Worm (Caenorhabditis elegans): ENCODE measurements around the gene H11E01.3.

The H11E01.3 gene

DNA sequence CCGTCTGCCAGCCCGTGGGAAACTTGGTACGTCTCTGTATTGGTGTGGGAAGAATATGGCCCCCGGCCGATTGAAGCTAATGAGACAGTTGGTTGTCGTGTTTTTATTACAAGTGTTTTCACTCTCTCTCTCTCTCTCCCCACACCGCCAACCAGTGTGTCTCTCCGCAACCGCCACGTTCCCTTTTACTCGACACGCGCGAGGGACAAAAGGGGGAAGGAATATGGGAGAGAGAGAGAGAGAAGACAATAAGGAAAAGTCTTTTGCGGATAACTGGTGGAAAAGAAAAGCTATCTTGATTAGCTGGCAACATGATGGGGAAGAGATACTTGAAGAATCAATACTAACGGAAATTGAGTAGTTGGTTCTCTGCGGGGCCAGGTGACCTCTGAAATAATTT is 26.0 kb upstream of the H11E01.3 start:
- 0 out of 2 replicates have a peak, but pooled peaks have one; percentile 12 for TF ChIP-seq unc-3 (GFP tag; conservative IDR thresholded peaks at IDR 0.05)
- no peak for TF ChIP-seq unc-3 (tag; optimal IDR thresholded peaks at IDR 0.05)
- no peak for TF ChIP-seq tbx-7 (tag; optimal IDR thresholded peaks at IDR 0.05)
- TF ChIP-seq T23F11.4 (GFP tag; optimal IDR thresholded peaks at IDR 0.05), result peak; percentile 15
- TF ChIP-seq C38D4.7 (GFP tag; optimal IDR thresholded peaks at IDR 0.05), result no peak
- TF ChIP-seq ceh-19 (GFP tag; optimal IDR thresholded peaks at IDR 0.05), result peak; percentile 5
- TF ChIP-seq nfya-1 (tag; optimal IDR thresholded peaks at IDR 0.05), result peak; percentile 23
- TF ChIP-seq mec-3 (tag; optimal IDR thresholded peaks at IDR 0.05; ENCODE audit: borderline replicate concordance), result no peak

DNA sequence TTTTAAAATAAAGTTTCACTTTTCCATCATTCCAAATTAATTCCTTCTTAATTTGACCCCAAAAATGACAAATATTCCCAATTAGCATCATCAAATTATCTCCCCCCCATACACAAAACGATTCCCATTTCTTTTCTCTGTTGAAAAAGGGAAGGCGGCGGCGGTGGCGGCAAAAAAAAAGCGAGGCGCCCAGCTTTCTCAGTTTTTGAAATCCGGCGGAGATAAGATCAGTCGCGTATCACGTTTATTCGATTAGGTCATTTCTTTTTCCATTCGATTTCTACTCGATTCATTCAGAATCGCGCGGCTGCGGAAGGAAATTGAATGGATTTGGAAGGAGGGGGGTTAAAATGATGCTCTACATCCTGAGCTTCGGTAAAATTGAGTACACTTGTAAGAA is 20.7 kb upstream of the H11E01.3 start:
- TF ChIP-seq ceh-2 (tag; optimal IDR thresholded peaks at IDR 0.05) (no peak), ttx-3 (tag; optimal IDR thresholded peaks at IDR 0.05) (no peak), madf-2 (tag; optimal IDR thresholded peaks at IDR 0.05) (no peak), gmeb-2 (tag; optimal IDR thresholded peaks at IDR 0.05) (no peak), pqm-1 (tag; optimal IDR thresholded peaks at IDR 0.05) (no peak), ceh-9 (tag; optimal IDR thresholded peaks at IDR 0.05) (no peak), eyg-1 (tag; optimal IDR thresholded peaks at IDR 0.05) (no peak), ceh-24 (tag; optimal IDR thresholded peaks at IDR 0.05) (no peak), C08G9.2 (tag; optimal IDR thresholded peaks at IDR 0.05) (no peak), ama-1 (optimal IDR thresholded peaks at IDR 0.05) (no peak), K09A11.1 (tag; optimal IDR thresholded peaks at IDR 0.05; ENCODE audit: insufficient read depth) (no peak), odd-2 (tag; optimal IDR thresholded peaks at IDR 0.05) (no peak), unc-55 (GFP tag; optimal IDR thresholded peaks at IDR 0.05) (no peak), zip-5 (tag; optimal IDR thresholded peaks at IDR 0.05) (no peak), unc-42 (tag; optimal IDR thresholded peaks at IDR 0.05) (no peak), fkh-10 (GFP tag; optimal IDR thresholded peaks at IDR 0.05) (no peak), nhr-11 (tag; optimal IDR thresholded peaks at IDR 0.05) (no peak), ceh-22 (tag; optimal IDR thresholded peaks at IDR 0.05) (no peak)

DNA sequence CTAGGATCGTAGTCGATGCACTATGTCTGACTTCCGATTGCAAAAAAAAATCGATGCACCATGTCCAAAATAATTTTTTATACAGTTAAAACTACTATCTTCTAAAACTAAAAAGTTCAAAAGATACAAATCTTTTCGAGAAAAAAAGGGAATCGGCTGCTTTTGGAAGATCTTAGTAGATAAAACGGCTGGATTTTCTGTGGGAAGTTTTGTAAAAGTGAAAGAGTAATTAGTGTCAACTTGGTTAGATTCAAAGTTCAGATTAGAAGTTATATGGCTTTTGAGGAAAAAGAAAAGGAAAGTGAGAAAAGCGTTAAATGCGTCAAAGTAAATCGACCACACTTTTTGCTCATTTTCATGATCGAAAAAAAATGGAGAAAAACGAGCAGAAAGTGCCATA is 17.6 kb upstream of the H11E01.3 start:
- TF ChIP-seq ceh-6 (GFP tag; optimal IDR thresholded peaks at IDR 0.05) (no peak), ceh-24 (tag; optimal IDR thresholded peaks at IDR 0.05) (no peak), nfya-1 (tag; optimal IDR thresholded peaks at IDR 0.05) (no peak), ztf-16 (tag; optimal IDR thresholded peaks at IDR 0.05) (no peak), unc-42 (tag; optimal IDR thresholded peaks at IDR 0.05) (no peak), zip-5 (tag; optimal IDR thresholded peaks at IDR 0.05) (no peak), dve-1 (tag; optimal IDR thresholded peaks at IDR 0.05) (no peak), C38D4.7 (GFP tag; optimal IDR thresholded peaks at IDR 0.05) (no peak), K02D7.2 (tag; optimal IDR thresholded peaks at IDR 0.05) (no peak), hlh-6 (tag; optimal IDR thresholded peaks at IDR 0.05) (no peak), rnt-1 (tag; optimal IDR thresholded peaks at IDR 0.05) (no peak), che-1 (tag; optimal IDR thresholded peaks at IDR 0.05) (no peak), nhr-11 (tag; optimal IDR thresholded peaks at IDR 0.05) (no peak), pros-1 (tag; optimal IDR thresholded peaks at IDR 0.05) (no peak), unc-86 (tag; optimal IDR thresholded peaks at IDR 0.05) (no peak), pat-9 (tag; optimal IDR thresholded peaks at IDR 0.05) (no peak), C08G9.2 (tag; optimal IDR thresholded peaks at IDR 0.05) (no peak)

DNA sequence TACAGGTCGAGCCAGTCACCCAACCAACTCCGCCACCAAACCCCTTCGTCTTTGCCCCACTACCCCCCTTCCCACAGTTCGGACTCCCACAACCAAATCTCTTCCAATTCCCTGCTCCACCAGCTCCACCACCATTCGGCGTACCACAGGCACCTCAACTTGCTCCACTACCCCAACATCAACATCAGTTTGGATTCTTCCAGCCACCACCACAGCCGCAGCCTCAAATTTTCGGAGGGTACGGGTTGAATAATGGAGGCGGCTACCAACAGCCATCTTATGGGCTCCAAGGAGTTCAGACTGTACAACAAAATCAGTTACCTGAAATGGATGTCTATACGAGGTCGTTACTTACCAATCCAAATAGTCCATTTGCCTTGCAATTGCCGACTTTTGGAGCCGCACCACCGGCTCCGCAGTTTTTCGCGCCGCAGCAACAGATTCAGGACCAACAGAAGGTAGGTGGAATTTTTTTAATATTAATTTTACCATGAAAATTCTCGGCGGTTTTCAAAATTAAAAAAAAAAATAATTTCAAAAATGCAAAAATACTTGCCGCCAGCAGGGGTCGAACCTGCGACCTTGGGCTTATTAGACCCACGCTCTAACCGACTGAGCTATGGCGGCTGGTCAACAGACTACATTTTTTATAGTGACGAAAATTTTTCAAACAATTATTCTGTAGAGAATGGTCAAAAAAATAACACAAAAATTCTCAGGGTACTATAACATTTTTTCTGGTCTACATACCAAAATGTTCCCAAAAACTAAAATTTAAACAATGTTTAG is 15.4 kb upstream of the H11E01.3 start:
- TF ChIP-seq pax-1 (tag; optimal IDR thresholded peaks at IDR 0.05) (no peak), tbx-7 (tag; optimal IDR thresholded peaks at IDR 0.05) (no peak), ceh-14 (tag; optimal IDR thresholded peaks at IDR 0.05) (no peak), sdc-2 (tag; optimal IDR thresholded peaks at IDR 0.05) (no peak)
